Fruit fly (Drosophila melanogaster) whole organism, embryonic: ENCODE measurements around the gene mRpS7.

Experiments used
- Awh ChIP-seq: fragments of 200-800 bp; sonication (Bioruptor generic); IDR thresholded peaks from 2 replicates; pipeline ENCODE4, ENCODE4 v1.3.6; 2022; ENCODE audit warnings: missing biosample characterization, missing genetic modification characterization
- CG10147 ChIP-seq: fragments of 200-800 bp; sonication (Bioruptor generic); optimal IDR thresholded peaks from 2 replicates; lab custom pipeline; 2019; ENCODE audit warnings: missing biosample characterization, mild to moderate bottlenecking, missing genetic modification characterization, moderate library complexity
- CG10654 ChIP-seq: fragments of 200-800 bp; sonication (Bioruptor generic); optimal IDR thresholded peaks from 2 replicates; lab custom pipeline; 2016; ENCODE audit warnings: missing biosample characterization, missing genetic modification characterization
- CG11093 ChIP-seq: fragments of 200-800 bp; sonication (Bioruptor generic); IDR thresholded peaks from 3 replicates; pipeline ENCODE4 v1.3.6; 2022; ENCODE audit warnings: missing biosample characterization, missing genetic modification characterization
- CG16863 ChIP-seq: fragments of 200-800 bp; sonication (Bioruptor generic); optimal IDR thresholded peaks from 3 replicates; lab custom pipeline; 2016; ENCODE audit warnings: missing biosample characterization, missing genetic modification characterization
- CG30403 ChIP-seq: fragments of 200-800 bp; sonication (Bioruptor generic); optimal IDR thresholded peaks from 3 replicates; lab custom pipeline; 2016; ENCODE audit warnings: missing biosample characterization, missing genetic modification characterization
- CG3838 ChIP-seq: fragments of 200-800 bp; sonication (Bioruptor generic); optimal IDR thresholded peaks from 3 replicates; lab custom pipeline; 2016; ENCODE audit warnings: missing biosample characterization, missing genetic modification characterization
- CrebB ChIP-seq: fragments of 200-800 bp; sonication (Bioruptor generic); optimal IDR thresholded peaks from 3 replicates; lab custom pipeline; 2018; ENCODE audit warnings: missing biosample characterization, mild to moderate bottlenecking, missing genetic modification characterization
- Hand ChIP-seq: fragments of 200-800 bp; sonication (Bioruptor generic); optimal IDR thresholded peaks from 2 replicates; lab custom pipeline; 2017; ENCODE audit warnings: mild to moderate bottlenecking, missing biosample characterization, missing genetic modification reagents, missing genetic modification characterization
- Scr ChIP-seq: fragments of 200-800 bp; sonication (Bioruptor generic); IDR thresholded peaks from 2 replicates; pipeline ENCODE4 v1.3.6; 2022; ENCODE audit warnings: missing biosample characterization, missing genetic modification characterization; ENCODE audit not compliant: partially characterized antibody
- bigmax ChIP-seq: fragments of 200-800 bp; sonication (Bioruptor generic); optimal IDR thresholded peaks from 2 replicates; lab custom pipeline; 2018; ENCODE audit warnings: missing biosample characterization, mild to moderate bottlenecking, missing genetic modification characterization
- lilli ChIP-seq: fragments of 200-800 bp; sonication (Bioruptor generic); optimal IDR thresholded peaks from 3 replicates; lab custom pipeline; 2016; ENCODE audit warnings: missing biosample characterization, missing genetic modification characterization

dm6 chr2L:10403803-10404315, 17.4 kb downstream of the mRpS7 start:
- TF ChIP-seq CG3838 (GFP tag; lab: Kevin White, UChicago) (no peak), Scr (GFP tag; lab: Robert Waterston, UW) (peak; percentile 63), lilli (GFP tag; lab: Kevin White, UChicago) (no peak), Hand (GFP tag; lab: Kevin White, UChicago) (no peak), bigmax (no peak), CG10147 (no peak), CG16863 (GFP tag; lab: Kevin White, UChicago) (no peak), CrebB (tag; lab: Kevin White, UChicago) (no peak), CG30403 (GFP tag; lab: Kevin White, UChicago) (no peak), CG10654 (GFP tag; lab: Kevin White, UChicago) (no peak), Awh (GFP tag; lab: Robert Waterston, UW) (no peak), CG11093 (GFP tag; lab: Robert Waterston, UW) (no peak)
